Fruit fly (Drosophila melanogaster) whole organism, embryonic: ENCODE data around the gene CG5835.

ENCODE experiments used
- CG10209 ChIP-seq: fragments of 200-800 bp; sonication (Bioruptor generic); optimal IDR thresholded peaks from 3 replicates; lab custom pipeline; 2017; ENCODE audit warnings: missing biosample characterization, mild to moderate bottlenecking, missing genetic modification characterization, missing genetic modification reagents
- CG11504 ChIP-seq: fragments of 200-800 bp; sonication (Bioruptor generic); optimal IDR thresholded peaks from 3 replicates; lab custom pipeline; 2019; ENCODE audit warnings: missing biosample characterization, mild to moderate bottlenecking, missing genetic modification characterization, moderate library complexity
- CG13296 ChIP-seq: fragments of 200-800 bp; sonication (Bioruptor generic); optimal IDR thresholded peaks from 3 replicates; lab custom pipeline; 2018; ENCODE audit warnings: missing biosample characterization, mild to moderate bottlenecking, missing genetic modification characterization
- CG15269 ChIP-seq: fragments of 200-800 bp; sonication (Bioruptor generic); optimal IDR thresholded peaks from 2 replicates; lab custom pipeline; 2018; ENCODE audit warnings: missing biosample characterization, mild to moderate bottlenecking, missing genetic modification characterization, moderate library complexity
- CG1603 ChIP-seq: fragments of 200-800 bp; sonication (Bioruptor generic); optimal IDR thresholded peaks from 2 replicates; lab custom pipeline; 2019; ENCODE audit warnings: missing biosample characterization, mild to moderate bottlenecking, missing genetic modification characterization, moderate library complexity
- CG17359 ChIP-seq: fragments of 200-800 bp; sonication (Bioruptor generic); optimal IDR thresholded peaks from 3 replicates; lab custom pipeline; 2018; ENCODE audit warnings: missing biosample characterization, mild to moderate bottlenecking, missing genetic modification characterization, moderate library complexity
- CG17385 ChIP-seq: fragments of 200-800 bp; sonication (Bioruptor generic); optimal IDR thresholded peaks from 3 replicates; lab custom pipeline; 2018; ENCODE audit warnings: missing biosample characterization, mild to moderate bottlenecking, missing genetic modification characterization
- CG18599 ChIP-seq: fragments of 200-800 bp; sonication (Bioruptor generic); optimal IDR thresholded peaks from 3 replicates; lab custom pipeline; 2017; ENCODE audit warnings: missing biosample characterization, missing genetic modification characterization, mild to moderate bottlenecking, moderate library complexity, missing genetic modification reagents
- CG2678 ChIP-seq: fragments of 200-800 bp; sonication (Bioruptor generic); optimal IDR thresholded peaks from 3 replicates; lab custom pipeline; 2019; ENCODE audit warnings: missing biosample characterization, mild to moderate bottlenecking, missing genetic modification characterization, moderate library complexity
- CG31388 ChIP-seq: fragments of 200-800 bp; sonication (Bioruptor generic); optimal IDR thresholded peaks from 2 replicates; lab custom pipeline; 2016; ENCODE audit warnings: missing biosample characterization, missing genetic modification characterization
- CG5180 ChIP-seq: fragments of 200-800 bp; sonication (Bioruptor generic); optimal IDR thresholded peaks from 3 replicates; lab custom pipeline; 2017; ENCODE audit warnings: missing biosample characterization, missing genetic modification characterization, mild to moderate bottlenecking, moderate library complexity, missing genetic modification reagents
- CG6791 ChIP-seq: fragments of 200-800 bp; sonication (Bioruptor generic); IDR thresholded peaks from 3 replicates; pipeline ENCODE4 v1.3.6; 2022; ENCODE audit warnings: missing biosample characterization, missing genetic modification characterization; ENCODE audit not compliant: partially characterized antibody
- CG6813 ChIP-seq: fragments of 200-800 bp; sonication (Bioruptor generic); optimal IDR thresholded peaks from 2 replicates; lab custom pipeline; 2017; ENCODE audit warnings: missing biosample characterization, missing genetic modification characterization, mild to moderate bottlenecking, moderate library complexity, missing genetic modification reagents
- CG7839 ChIP-seq: fragments of 200-800 bp; sonication (Bioruptor generic); optimal IDR thresholded peaks from 3 replicates; lab custom pipeline; 2018; ENCODE audit warnings: missing biosample characterization, mild to moderate bottlenecking, missing genetic modification characterization, moderate library complexity
- CG8290 ChIP-seq, 3 experiments: fragments of 200-800 bp; sonication (Bioruptor generic); optimal IDR thresholded peaks; 2 replicates each; lab custom pipeline; 2016 to 2019; ENCODE audit warnings: missing biosample characterization in 3 of 3, missing genetic modification characterization in 3 of 3, mild to moderate bottlenecking in 2 of 3, moderate library complexity in 1 of 3
- CG8924 ChIP-seq: fragments of 200-800 bp; optimal IDR thresholded peaks from 3 replicates; lab custom pipeline; 2019; ENCODE audit warnings: missing biosample characterization, mild to moderate bottlenecking, missing genetic modification characterization, moderate library complexity
- Doc2 ChIP-seq: fragments of 200-800 bp; sonication (Bioruptor generic); IDR thresholded peaks from 2 replicates; pipeline ENCODE4 v1.3.6; 2022; ENCODE audit warnings: missing biosample characterization, missing genetic modification characterization
- Fer1 ChIP-seq: fragments of 200-800 bp; sonication (Bioruptor generic); optimal IDR thresholded peaks from 2 replicates; lab custom pipeline; 2017; ENCODE audit warnings: missing biosample characterization, mild to moderate bottlenecking, missing genetic modification characterization
- Fer3 ChIP-seq: fragments of 200-800 bp; sonication (Bioruptor generic); optimal IDR thresholded peaks from 2 replicates; lab custom pipeline; 2018; ENCODE audit warnings: missing biosample characterization, mild to moderate bottlenecking, missing genetic modification characterization, moderate library complexity
- Hmr ChIP-seq: fragments of 200-800 bp; sonication (Bioruptor generic); optimal IDR thresholded peaks from 3 replicates; lab custom pipeline; 2017; ENCODE audit warnings: mild to moderate bottlenecking, missing biosample characterization, missing genetic modification reagents, missing genetic modification characterization
- Hsf ChIP-seq: fragments of 200-800 bp; sonication (Bioruptor generic); optimal IDR thresholded peaks from 3 replicates; lab custom pipeline; 2016; ENCODE audit warnings: missing biosample characterization, missing genetic modification characterization
- Meics ChIP-seq: fragments of 200-800 bp; sonication (Bioruptor generic); optimal IDR thresholded peaks from 2 replicates; lab custom pipeline; 2017; ENCODE audit warnings: missing biosample characterization, mild to moderate bottlenecking, missing genetic modification characterization
- Nf-YC ChIP-seq: fragments of 200-800 bp; optimal IDR thresholded peaks from 3 replicates; lab custom pipeline; 2019; ENCODE audit warnings: missing biosample characterization, mild to moderate bottlenecking, missing genetic modification characterization, moderate library complexity
- NfI ChIP-seq: fragments of 200-800 bp; sonication (Bioruptor generic); optimal IDR thresholded peaks from 3 replicates; lab custom pipeline; 2018; ENCODE audit warnings: missing biosample characterization, mild to moderate bottlenecking, missing genetic modification characterization, moderate library complexity
- Oli ChIP-seq: fragments of 200-800 bp; sonication (Bioruptor generic); optimal IDR thresholded peaks from 2 replicates; lab custom pipeline; 2018; ENCODE audit warnings: missing biosample characterization, mild to moderate bottlenecking, missing genetic modification characterization, moderate library complexity
- Sox102F ChIP-seq: fragments of 200-800 bp; sonication (Bioruptor generic); optimal IDR thresholded peaks from 2 replicates; lab custom pipeline; 2018; ENCODE audit warnings: missing biosample characterization, mild to moderate bottlenecking, missing genetic modification characterization, moderate library complexity
- Sry-β ChIP-seq: fragments of 200-800 bp; sonication (Bioruptor generic); optimal IDR thresholded peaks from 2 replicates; lab custom pipeline; 2018; ENCODE audit warnings: missing biosample characterization, mild to moderate bottlenecking, missing genetic modification characterization, moderate library complexity
- Xrp1 ChIP-seq: fragments of 200-800 bp; sonication (Bioruptor generic); IDR thresholded peaks from 2 replicates; pipeline ENCODE4 v1.3.6; 2022; ENCODE audit warnings: missing biosample characterization, missing genetic modification characterization
- abd-A ChIP-seq: fragments of 200-800 bp; sonication (Bioruptor generic); optimal IDR thresholded peaks from 3 replicates; lab custom pipeline; 2019; ENCODE audit warnings: missing biosample characterization, mild to moderate bottlenecking, missing genetic modification characterization, moderate library complexity
- bsh ChIP-seq, 2 experiments: fragments of 200-800 bp; sonication (Bioruptor generic); optimal IDR thresholded peaks; 2 replicates each; lab custom pipeline; 2017 to 2018; ENCODE audit warnings: mild to moderate bottlenecking in 2 of 2, missing biosample characterization in 2 of 2, missing genetic modification characterization in 2 of 2, moderate library complexity in 1 of 2
- dmrt99B ChIP-seq: fragments of 200-800 bp; sonication (Bioruptor generic); optimal IDR thresholded peaks from 2 replicates; lab custom pipeline; 2018; ENCODE audit warnings: missing biosample characterization, mild to moderate bottlenecking, missing genetic modification characterization, moderate library complexity
- dpn ChIP-seq, 2 experiments: fragments of 200-800 bp; sonication (Bioruptor generic); optimal IDR thresholded peaks; 3 replicates each; lab custom pipeline; 2016; ENCODE audit warnings: missing biosample characterization in 2 of 2, missing genetic modification characterization in 2 of 2
- esg ChIP-seq: fragments of 200-800 bp; sonication (Bioruptor generic); conservative IDR thresholded peaks from 2 replicates; pipeline ENCODE4 v1.3.6; 2022; ENCODE audit warnings: missing biosample characterization, missing genetic modification characterization
- eve ChIP-seq, 2 experiments: fragments of >200 bp; optimal IDR thresholded peaks; 2 replicates each; lab custom pipeline; 2017; ENCODE audit warnings: missing biosample characterization in 2 of 2, missing genetic modification characterization in 2 of 2
- ewg ChIP-seq: fragments of 200-800 bp; sonication (Bioruptor generic); optimal IDR thresholded peaks from 3 replicates; lab custom pipeline; 2017; ENCODE audit warnings: mild to moderate bottlenecking, missing biosample characterization, missing genetic modification reagents, missing genetic modification characterization
- fd3F ChIP-seq: fragments of 200-800 bp; sonication (Bioruptor generic); optimal IDR thresholded peaks from 2 replicates; lab custom pipeline; 2018; ENCODE audit warnings: missing biosample characterization, mild to moderate bottlenecking, missing genetic modification characterization, moderate library complexity
- gem ChIP-seq: fragments of 200-800 bp; sonication (Bioruptor generic); optimal IDR thresholded peaks from 2 replicates; lab custom pipeline; 2019; ENCODE audit warnings: missing biosample characterization, mild to moderate bottlenecking, missing genetic modification characterization, moderate library complexity
- grau ChIP-seq: fragments of 200-800 bp; optimal IDR thresholded peaks from 3 replicates; lab custom pipeline; 2019; ENCODE audit warnings: missing biosample characterization, mild to moderate bottlenecking, missing genetic modification characterization, moderate library complexity
- hkb ChIP-seq, 2 experiments: fragments of 200-800 bp in 1 of 2; fragments of >200 bp in 1 of 2; sonication (Bioruptor generic) in 1 of 2; IDR thresholded peaks in 1 of 2; optimal IDR thresholded peaks in 1 of 2; 2 replicates each; pipeline versions ENCODE4 v1.3.6 to Lab custom; 2017 to 2022; ENCODE audit warnings: missing biosample characterization in 1 of 2, missing genetic modification characterization in 1 of 2
- ind ChIP-seq: fragments of 200-800 bp; sonication (Bioruptor generic); optimal IDR thresholded peaks from 3 replicates; lab custom pipeline; 2016; ENCODE audit warnings: missing biosample characterization, missing genetic modification characterization
- lab ChIP-seq: fragments of 200-800 bp; sonication (Bioruptor generic); optimal IDR thresholded peaks from 3 replicates; lab custom pipeline; 2017; ENCODE audit warnings: missing biosample characterization, missing genetic modification characterization, mild to moderate bottlenecking, moderate library complexity, missing genetic modification reagents
- nom ChIP-seq: fragments of 200-800 bp; sonication (Bioruptor generic); optimal IDR thresholded peaks from 2 replicates; lab custom pipeline; 2017; ENCODE audit warnings: missing biosample characterization, missing genetic modification characterization, mild to moderate bottlenecking, moderate library complexity, missing genetic modification reagents
- pros ChIP-seq: fragments of 200-800 bp; sonication (Bioruptor generic); optimal IDR thresholded peaks from 3 replicates; lab custom pipeline; 2019; ENCODE audit warnings: missing biosample characterization, mild to moderate bottlenecking, missing genetic modification characterization, moderate library complexity
- row ChIP-seq: fragments of 200-800 bp; sonication (Bioruptor generic); IDR thresholded peaks from 3 replicates; pipeline ENCODE4 v1.3.6; 2022; ENCODE audit warnings: missing biosample characterization, missing genetic modification characterization
- tap ChIP-seq: fragments of 200-800 bp; optimal IDR thresholded peaks from 3 replicates; lab custom pipeline; 2019; ENCODE audit warnings: missing biosample characterization, mild to moderate bottlenecking, missing genetic modification characterization, moderate library complexity
- trem ChIP-seq: fragments of 200-800 bp; optimal IDR thresholded peaks from 3 replicates; lab custom pipeline; 2019; ENCODE audit warnings: missing biosample characterization, mild to moderate bottlenecking, missing genetic modification characterization, moderate library complexity
- vnd ChIP-seq: fragments of 200-800 bp; sonication (Bioruptor generic); IDR thresholded peaks from 3 replicates; pipeline ENCODE4 v1.3.6; 2022; ENCODE audit warnings: missing biosample characterization, missing genetic modification characterization; ENCODE audit not compliant: partially characterized antibody

Gene CG5835

dm6 chr3R:19187717-19188149, 34.2 kb upstream of the CG5835 start (continued):
- TF ChIP-seq trem (tag; lab: Kevin White, UChicago) (no peak), Xrp1 (GFP tag; lab: Robert Waterston, UW) (no peak), CG17385 (GFP tag; lab: Kevin White, UChicago) (peak; percentile 13), CG10209 (GFP tag; lab: Kevin White, UChicago) (peak; percentile 6), CG13296 (peak; percentile 44), lab (GFP tag; lab: Kevin White, UChicago) (peak; percentile 21), NfI (GFP tag; lab: Kevin White, UChicago) (peak; percentile 30), gem (tag; lab: Kevin White, UChicago) (peak; percentile 54), CG18599 (GFP tag; lab: Kevin White, UChicago) (peak; percentile 4), CG7839 (tag; lab: Kevin White, UChicago) (peak; percentile 3), nom (GFP tag; lab: Kevin White, UChicago) (peak; percentile 35), dmrt99B (tag; lab: Kevin White, UChicago) (peak; percentile 63), Fer1 (peak; percentile 19), CG6791 (GFP tag; lab: Robert Waterston, UW) (no peak), Sry-β (GFP tag; lab: Kevin White, UChicago) (no peak), Hsf (GFP tag; lab: Kevin White, UChicago) (peak; percentile 18), abd-A (tag; lab: Kevin White, UChicago) (peak; percentile 15), Doc2 (GFP tag; lab: Robert Waterston, UW) (no peak), CG2678 (tag; lab: Kevin White, UChicago) (peak; percentile 51), ewg (GFP tag; lab: Kevin White, UChicago) (no peak), ind (peak; percentile 42), CG15269 (tag; lab: Kevin White, UChicago) (peak; percentile 60), Nf-YC (peak; percentile 55), hkb (optimal IDR thresholded peaks at IDR 0.05; lab: Kevin White, UChicago) (no peak), hkb (GFP tag; IDR thresholded peaks at IDR 0.05; lab: Robert Waterston, UW) (peak; percentile 40; the same call in 1 of the 2 replicates), row (GFP tag; lab: Robert Waterston, UW) (peak; percentile 68), CG8924 (tag; lab: Kevin White, UChicago) (peak; percentile 31), dpn (GFP tag; optimal IDR thresholded peaks at IDR 0.05; lab: Kevin White, UChicago) (peak in 1 of 2 experiments; percentile 16), Meics (peak; percentile 21), fd3F (peak; percentile 22), grau (tag; lab: Kevin White, UChicago) (peak; percentile 48), CG31388 (GFP tag; lab: Kevin White, UChicago) (no peak), Sox102F (GFP tag; lab: Kevin White, UChicago) (peak; percentile 18), tap (tag; lab: Kevin White, UChicago) (peak; percentile 38), vnd (GFP tag; lab: Robert Waterston, UW) (no peak), Hmr (peak; percentile 35), CG17359 (tag; lab: Kevin White, UChicago) (peak; percentile 10), CG11504 (tag; lab: Kevin White, UChicago) (peak; percentile 68), Fer3 (tag; lab: Kevin White, UChicago) (peak; percentile 16), CG8290 (GFP tag; optimal IDR thresholded peaks at IDR 0.05; lab: Kevin White, UChicago) (peak; percentile 98), CG8290 (tag; optimal IDR thresholded peaks at IDR 0.05; lab: Kevin White, UChicago) (peak; percentile 76 to 100), eve (GFP tag; optimal IDR thresholded peaks at IDR 0.05; lab: Kevin White, UChicago) (peak in 1 of 2 experiments; percentile 30), pros (GFP tag; lab: Kevin White, UChicago) (peak; percentile 12), Oli (peak; percentile 44), CG6813 (GFP tag; lab: Kevin White, UChicago) (no peak), CG5180 (GFP tag; lab: Kevin White, UChicago) (peak; percentile 27), esg (GFP tag; lab: Robert Waterston, UW) (0 out of 2 replicates have a peak, but pooled peaks have one; percentile 9), CG1603 (peak; percentile 10), bsh (GFP tag; optimal IDR thresholded peaks at IDR 0.05; lab: Kevin White, UChicago) (peak in 1 of 2 experiments; percentile 83)
